Fruit fly (Drosophila melanogaster) whole organism, embryonic: ENCODE results near the gene Dpy-30L1.

Experiments used
- CG10209 ChIP-seq: fragments of 200-800 bp; sonication (Bioruptor generic); optimal IDR thresholded peaks from 3 replicates; lab custom pipeline; 2017; ENCODE audit warnings: missing biosample characterization, mild to moderate bottlenecking, missing genetic modification characterization, missing genetic modification reagents
- CG10565 ChIP-seq: fragments of 200-800 bp; sonication (Bioruptor generic); optimal IDR thresholded peaks from 3 replicates; lab custom pipeline; 2016; ENCODE audit warnings: missing biosample characterization, mild to moderate bottlenecking, missing genetic modification characterization
- CG11456 ChIP-seq: fragments of 200-800 bp; sonication (Bioruptor generic); IDR thresholded peaks from 3 replicates; pipeline ENCODE4 v1.3.6; 2022; ENCODE audit warnings: missing biosample characterization, missing genetic modification characterization
- CG12744 ChIP-seq: fragments of 200-800 bp; sonication (Bioruptor generic); optimal IDR thresholded peaks from 2 replicates; lab custom pipeline; 2016; ENCODE audit warnings: missing biosample characterization, missing genetic modification characterization
- CG17612 ChIP-seq: fragments of 200-800 bp; sonication (Bioruptor generic); IDR thresholded peaks from 2 replicates; pipeline ENCODE4 v1.3.6; 2022; ENCODE audit warnings: missing biosample characterization, missing genetic modification characterization
- CG33213 ChIP-seq: fragments of 200-800 bp; sonication (Bioruptor generic); optimal IDR thresholded peaks from 3 replicates; lab custom pipeline; 2016; ENCODE audit warnings: missing biosample characterization, missing genetic modification characterization
- CG34224 ChIP-seq: fragments of 200-800 bp; sonication (Bioruptor generic); IDR thresholded peaks from 3 replicates; pipeline ENCODE4 v1.3.6; 2022; ENCODE audit warnings: missing biosample characterization, missing genetic modification characterization; ENCODE audit not compliant: partially characterized antibody
- CG3847 ChIP-seq: fragments of 200-800 bp; sonication (Bioruptor generic); IDR thresholded peaks from 2 replicates; pipeline ENCODE4 v1.3.6; 2022; ENCODE audit warnings: missing biosample characterization, missing genetic modification characterization
- CG42726 ChIP-seq: fragments of 200-800 bp; sonication (Bioruptor generic); IDR thresholded peaks from 2 replicates; pipeline ENCODE4 v1.3.6; 2022; ENCODE audit warnings: missing biosample characterization, missing genetic modification characterization; ENCODE audit not compliant: partially characterized antibody
- CG4707 ChIP-seq: fragments of 200-800 bp; sonication (Bioruptor generic); optimal IDR thresholded peaks from 2 replicates; lab custom pipeline; 2018; ENCODE audit warnings: missing biosample characterization, mild to moderate bottlenecking, missing genetic modification characterization, moderate library complexity
- CG4854 ChIP-seq: fragments of 200-800 bp; sonication (Bioruptor generic); optimal IDR thresholded peaks from 2 replicates; lab custom pipeline; 2016; ENCODE audit warnings: missing biosample characterization, missing genetic modification characterization, inconsistent platforms
- CG6683 ChIP-seq: fragments of 200-800 bp; sonication (Bioruptor generic); optimal IDR thresholded peaks from 2 replicates; lab custom pipeline; 2017; ENCODE audit warnings: missing biosample characterization, mild to moderate bottlenecking, missing genetic modification characterization, missing genetic modification reagents
- CG6791 ChIP-seq: fragments of 200-800 bp; sonication (Bioruptor generic); IDR thresholded peaks from 3 replicates; pipeline ENCODE4 v1.3.6; 2022; ENCODE audit warnings: missing biosample characterization, missing genetic modification characterization; ENCODE audit not compliant: partially characterized antibody
- CG9932 ChIP-seq: fragments of 200-800 bp; sonication (Bioruptor generic); IDR thresholded peaks from 2 replicates; pipeline ENCODE4 v1.3.6; 2022; ENCODE audit warnings: missing biosample characterization, missing genetic modification characterization
- Dad ChIP-seq: fragments of 200-800 bp; sonication (Bioruptor generic); optimal IDR thresholded peaks from 3 replicates; lab custom pipeline; 2016; ENCODE audit warnings: missing biosample characterization, missing genetic modification characterization
- Doc3 ChIP-seq: fragments of 200-800 bp; sonication (Bioruptor generic); IDR thresholded peaks from 3 replicates; pipeline ENCODE4 v1.3.6; 2022; ENCODE audit warnings: missing biosample characterization, missing genetic modification characterization; ENCODE audit not compliant: partially characterized antibody
- Jarid2 ChIP-seq: fragments of 200-800 bp; sonication (Bioruptor generic); optimal IDR thresholded peaks from 3 replicates; lab custom pipeline; 2017; ENCODE audit warnings: mild to moderate bottlenecking, missing biosample characterization, missing genetic modification reagents, missing genetic modification characterization
- Kr ChIP-seq: fragments of 200-800 bp; sonication (Bioruptor generic); optimal IDR thresholded peaks from 2 replicates; lab custom pipeline; 2017; ENCODE audit warnings: missing biosample characterization, mild to moderate bottlenecking, missing genetic modification characterization
- Max ChIP-seq: fragments of 200-800 bp; sonication (Bioruptor generic); optimal IDR thresholded peaks from 2 replicates; lab custom pipeline; 2016; ENCODE audit warnings: missing biosample characterization, mild to moderate bottlenecking, missing genetic modification characterization
- Med ChIP-seq: fragments of 200-800 bp; sonication (Bioruptor generic); peaks from one replicate; lab custom pipeline; 2016; ENCODE audit warnings: missing biosample characterization, missing genetic modification characterization, mild to moderate bottlenecking, inconsistent platforms, moderate library complexity
- NFAT ChIP-seq: fragments of 200-800 bp; sonication (Bioruptor generic); IDR thresholded peaks from 2 replicates; pipeline ENCODE4 v1.3.6; 2022; ENCODE audit warnings: missing biosample characterization, missing genetic modification characterization
- Rx ChIP-seq: fragments of 200-800 bp; sonication (Bioruptor generic); IDR thresholded peaks from 2 replicates; pipeline ENCODE4 v1.3.6; 2022; ENCODE audit warnings: missing biosample characterization, missing genetic modification characterization
- Usf ChIP-seq: fragments of 200-800 bp; sonication (Bioruptor generic); optimal IDR thresholded peaks from 2 replicates; lab custom pipeline; 2017; ENCODE audit warnings: missing genotype, missing biosample characterization, missing genetic modification characterization
- abd-A ChIP-seq: fragments of 200-800 bp; sonication (Bioruptor generic); optimal IDR thresholded peaks from 3 replicates; lab custom pipeline; 2019; ENCODE audit warnings: missing biosample characterization, mild to moderate bottlenecking, missing genetic modification characterization, moderate library complexity
- al ChIP-seq: fragments of 200-800 bp; sonication (Bioruptor generic); IDR thresholded peaks from 2 replicates; pipeline ENCODE4 v1.3.6; 2022; ENCODE audit warnings: missing biosample characterization, missing genetic modification characterization
- amos ChIP-seq: fragments of 200-800 bp; sonication (Bioruptor generic); IDR thresholded peaks from 2 replicates; pipeline ENCODE4 v1.3.6; 2022; ENCODE audit warnings: missing biosample characterization, missing genetic modification characterization; ENCODE audit not compliant: partially characterized antibody
- cas ChIP-seq: fragments of 200-800 bp; sonication (Bioruptor generic); IDR thresholded peaks from 2 replicates; pipeline ENCODE4 v1.3.6; 2022; ENCODE audit warnings: missing biosample characterization, missing genetic modification characterization
- chinmo ChIP-seq: fragments of 200-800 bp; sonication (Bioruptor generic); IDR thresholded peaks from 4 replicates; pipeline ENCODE4 v1.3.6; 2022; ENCODE audit warnings: missing biosample characterization, missing genetic modification characterization; ENCODE audit not compliant: partially characterized antibody
- dimm ChIP-seq: fragments of 200-800 bp; sonication (Bioruptor generic); IDR thresholded peaks from 2 replicates; pipeline ENCODE4 v1.3.6; 2022; ENCODE audit warnings: missing biosample characterization, missing genetic modification characterization
- dmrt11E ChIP-seq: fragments of 200-800 bp; sonication (Bioruptor generic); optimal IDR thresholded peaks from 3 replicates; lab custom pipeline; 2018; ENCODE audit warnings: missing biosample characterization, mild to moderate bottlenecking, missing genetic modification characterization, moderate library complexity
- exex ChIP-seq: fragments of 200-800 bp; sonication (Bioruptor generic); optimal IDR thresholded peaks from 4 replicates; lab custom pipeline; 2018; ENCODE audit warnings: missing biosample characterization, mild to moderate bottlenecking, missing genetic modification characterization, moderate library complexity
- fd96Cb ChIP-seq: fragments of 200-800 bp; sonication (Bioruptor generic); optimal IDR thresholded peaks from 2 replicates; lab custom pipeline; 2018; ENCODE audit warnings: missing biosample characterization, mild to moderate bottlenecking, missing genetic modification characterization, moderate library complexity
- gce ChIP-seq: fragments of 200-800 bp; sonication (Bioruptor generic); IDR thresholded peaks from 3 replicates; pipeline ENCODE4 v1.3.6; 2022; ENCODE audit warnings: missing biosample characterization, missing genetic modification characterization
- maf-S ChIP-seq: fragments of 200-800 bp; sonication (Bioruptor generic); optimal IDR thresholded peaks from 2 replicates; lab custom pipeline; 2016; ENCODE audit warnings: missing biosample characterization, missing genetic modification characterization
- pho ChIP-seq: fragments of 200-800 bp; sonication (Bioruptor generic); optimal IDR thresholded peaks from 2 replicates; lab custom pipeline; 2016; ENCODE audit warnings: missing biosample characterization, missing genetic modification characterization
- prd ChIP-seq, 3 experiments: fragments of >200 bp in 2 of 3; fragments of 200-800 bp in 1 of 3; sonication (Bioruptor generic) in 1 of 3; optimal IDR thresholded peaks in 2 of 3; IDR thresholded peaks in 1 of 3; 2 replicates in 2 of 3; 3 replicates in 1 of 3; pipeline versions ENCODE4 v1.3.6 to Lab custom; 2017 to 2022; ENCODE audit warnings: missing biosample characterization in 1 of 3, missing genetic modification characterization in 1 of 3
- ranshi ChIP-seq: fragments of 200-800 bp; sonication (Bioruptor generic); IDR thresholded peaks from 2 replicates; pipeline ENCODE4 v1.3.6; 2022; ENCODE audit warnings: missing biosample characterization, missing genetic modification characterization
- sc ChIP-seq, 3 experiments: fragments of >200 bp in 2 of 3; fragments of 200-800 bp in 1 of 3; sonication (Bioruptor generic) in 1 of 3; optimal IDR thresholded peaks; 2 replicates in 2 of 3; 3 replicates in 1 of 3; lab custom pipeline; 2017; ENCODE audit warnings: mild to moderate bottlenecking in 1 of 3, missing biosample characterization in 1 of 3, missing genetic modification characterization in 1 of 3, missing genetic modification reagents in 1 of 3
- sisA ChIP-seq: fragments of 200-800 bp; sonication (Bioruptor generic); IDR thresholded peaks from 2 replicates; pipeline ENCODE4 v1.3.6; 2022; ENCODE audit warnings: missing biosample characterization, missing genetic modification characterization
- sna ChIP-seq: fragments of 200-800 bp; sonication (Bioruptor generic); IDR thresholded peaks from 2 replicates; pipeline ENCODE4 v1.3.6; 2022; ENCODE audit warnings: missing biosample characterization, missing genetic modification characterization; ENCODE audit not compliant: partially characterized antibody
- sr ChIP-seq: fragments of 200-800 bp; sonication (Bioruptor generic); IDR thresholded peaks from 3 replicates; pipeline ENCODE4 v1.3.6; 2022; ENCODE audit warnings: missing biosample characterization, missing genetic modification characterization
- trh ChIP-seq: fragments of 200-800 bp; sonication (Bioruptor generic); optimal IDR thresholded peaks from 2 replicates; lab custom pipeline; 2016; ENCODE audit warnings: missing biosample characterization, missing genetic modification characterization
- vnd ChIP-seq: fragments of 200-800 bp; sonication (Bioruptor generic); IDR thresholded peaks from 3 replicates; pipeline ENCODE4 v1.3.6; 2022; ENCODE audit warnings: missing biosample characterization, missing genetic modification characterization; ENCODE audit not compliant: partially characterized antibody
- vvl ChIP-seq: fragments of 200-800 bp; sonication (Bioruptor generic); IDR thresholded peaks from 2 replicates; pipeline ENCODE4 v1.3.6; 2022; ENCODE audit warnings: missing biosample characterization, missing genetic modification characterization
- zen2 ChIP-seq: fragments of 200-800 bp; sonication (Bioruptor generic); IDR thresholded peaks from 3 replicates; pipeline ENCODE4 v1.3.6; 2022; ENCODE audit warnings: missing biosample characterization, missing genetic modification characterization; ENCODE audit not compliant: partially characterized antibody
- zf30C ChIP-seq: fragments of 200-800 bp; sonication (Bioruptor generic); optimal IDR thresholded peaks from 3 replicates; lab custom pipeline; 2018; ENCODE audit warnings: missing biosample characterization, mild to moderate bottlenecking, missing genetic modification characterization

Dpy-30L1 gene

dm6 chr2L:10687794-10688185 is 44.7 kb upstream of the Dpy-30L1 start:
- peak; percentile 56 for TF ChIP-seq abd-A (tag; lab: Kevin White, UChicago)
- TF ChIP-seq CG3847 (GFP tag; lab: Robert Waterston, UW) = no peak
- TF ChIP-seq vvl (GFP tag; lab: Robert Waterston, UW) = peak; percentile 61; the same call in 1 of the 2 replicates
- TF ChIP-seq, all 482 proteins: peak for 2

DNA sequence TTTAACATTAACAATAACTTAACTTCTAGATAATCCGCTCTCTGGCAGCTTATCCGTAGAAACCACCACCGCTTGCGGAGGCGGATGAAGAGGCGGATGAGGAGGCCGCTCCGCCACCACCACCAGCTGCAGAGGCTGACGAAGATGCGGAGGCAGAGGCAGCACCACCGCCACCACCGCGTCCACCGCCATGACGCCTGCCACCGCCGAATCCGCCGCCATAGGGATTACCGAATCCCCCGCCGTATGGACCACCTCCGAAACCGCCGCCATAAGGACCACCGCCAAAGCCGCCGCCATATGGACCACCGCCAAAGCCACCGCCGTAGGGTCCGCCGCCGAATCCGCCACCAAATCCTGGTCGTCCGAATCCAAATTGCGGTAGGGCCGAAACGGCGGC is 43.7 kb upstream of the Dpy-30L1 start:
- TF ChIP-seq CG6791 (GFP tag; lab: Robert Waterston, UW) = no peak
- TF ChIP-seq zf30C (GFP tag; lab: Kevin White, UChicago) = no peak
- no peak for TF ChIP-seq CG6683
- no peak for TF ChIP-seq amos (GFP tag; lab: Robert Waterston, UW)
- TF ChIP-seq Usf = no peak
- TF ChIP-seq sna (GFP tag; lab: Robert Waterston, UW) = no peak
- 0 out of 2 replicates have a peak, but pooled peaks have one; percentile 15 for TF ChIP-seq sisA (GFP tag; lab: Robert Waterston, UW)
- TF ChIP-seq prd (optimal IDR thresholded peaks at IDR 0.05; lab: Kevin White, UChicago) = no peak
- TF ChIP-seq prd (GFP tag; IDR thresholded peaks at IDR 0.05; lab: Robert Waterston, UW) = 0 out of 3 replicates have a peak, but pooled peaks have one; percentile 5
- no peak for TF ChIP-seq CG4854 (GFP tag; lab: Kevin White, UChicago)
- no peak for TF ChIP-seq CG34224 (GFP tag; lab: Robert Waterston, UW)
- TF ChIP-seq CG10209 (GFP tag; lab: Kevin White, UChicago) = no peak
- TF ChIP-seq zen2 (GFP tag; lab: Robert Waterston, UW) = no peak
- no peak for TF ChIP-seq CG10565 (GFP tag; lab: Kevin White, UChicago)
- TF ChIP-seq exex (tag; lab: Kevin White, UChicago) = no peak
- TF ChIP-seq maf-S = no peak
- TF ChIP-seq trh = no peak
- 0 out of 4 replicates have a peak, but pooled peaks have one; percentile 18 for TF ChIP-seq chinmo (GFP tag; lab: Robert Waterston, UW)
- 0 out of 2 replicates have a peak, but pooled peaks have one; percentile 16 for TF ChIP-seq NFAT
- TF ChIP-seq al (GFP tag; lab: Robert Waterston, UW) = no peak
- TF ChIP-seq ranshi = no peak
- no peak for TF ChIP-seq CG42726 (GFP tag; lab: Robert Waterston, UW)
- no peak for TF ChIP-seq dimm (GFP tag; lab: Robert Waterston, UW)
- TF ChIP-seq Rx (GFP tag; lab: Robert Waterston, UW) = no peak
- no peak for TF ChIP-seq CG12744 (GFP tag; lab: Kevin White, UChicago)
- TF ChIP-seq fd96Cb (tag; lab: Kevin White, UChicago) = no peak
- no peak for TF ChIP-seq CG33213 (GFP tag; lab: Kevin White, UChicago)
- no peak for TF ChIP-seq Kr (GFP tag; lab: Kevin White, UChicago)
- no peak for TF ChIP-seq Doc3 (GFP tag; lab: Robert Waterston, UW)
- no peak for TF ChIP-seq Dad
- 0 out of 2 replicates have a peak, but pooled peaks have one; percentile 11 for TF ChIP-seq CG3847 (GFP tag; lab: Robert Waterston, UW)
- no peak for TF ChIP-seq Max (GFP tag; lab: Kevin White, UChicago)
- TF ChIP-seq Med (GFP tag; lab: Kevin White, UChicago) = peak; percentile 28
- TF ChIP-seq vnd = no peak
- TF ChIP-seq gce (GFP tag; lab: Robert Waterston, UW) = no peak
- TF ChIP-seq cas (GFP tag; lab: Robert Waterston, UW) = 0 out of 2 replicates have a peak, but pooled peaks have one; percentile 27
- no peak for TF ChIP-seq Jarid2 (GFP tag; lab: Kevin White, UChicago)
- TF ChIP-seq CG4707 (GFP tag; lab: Kevin White, UChicago) = no peak
- TF ChIP-seq pho (GFP tag; lab: Kevin White, UChicago) = no peak
- TF ChIP-seq CG11456 (GFP tag; lab: Robert Waterston, UW) = peak; percentile 53; the same call in 1 of the 3 replicates
- TF ChIP-seq sr (GFP tag; lab: Robert Waterston, UW) = peak; percentile 73; the same call in 2 of the 3 replicates
- 0 out of 2 replicates have a peak, but pooled peaks have one; percentile 20 for TF ChIP-seq CG17612 (GFP tag; lab: Robert Waterston, UW)
- TF ChIP-seq dmrt11E (tag; lab: Kevin White, UChicago) = no peak
- TF ChIP-seq CG9932 (GFP tag; lab: Robert Waterston, UW) = peak; percentile 28; the same call in 1 of the 2 replicates
- no peak for TF ChIP-seq sc (optimal IDR thresholded peaks at IDR 0.05; lab: Kevin White, UChicago)
- TF ChIP-seq sc (GFP tag; optimal IDR thresholded peaks at IDR 0.05; lab: Kevin White, UChicago) = no peak
